Worm (Caenorhabditis elegans) whole organism, young adult: ENCODE data around the gene ZK930.7.

Experiments
- B0019.2 ChIP-seq: fragments of 200-800 bp; sonication (Bioruptor generic); conservative IDR thresholded peaks from 2 replicates; pipeline ENCODE4 v1.3.6; 2022; ENCODE audit warnings: missing genetic modification reagents, missing genetic modification characterization, missing compliant biosample characterization
- B0035.1 ChIP-seq: sonication (generic microtip); optimal IDR thresholded peaks from 2 replicates; lab custom pipeline; 2016; ENCODE audit warnings: missing genetic modification characterization, mild to moderate bottlenecking, missing compliant biosample characterization, missing genotype, missing genetic modification reagents
- B0261.1 ChIP-seq: sonication (generic microtip); optimal IDR thresholded peaks from 2 replicates; lab custom pipeline; 2016; ENCODE audit warnings: mild to moderate bottlenecking, missing genetic modification characterization, moderate library complexity, missing compliant biosample characterization
- C06A6.2 ChIP-seq: fragments of 200-800 bp; sonication (Bioruptor generic); conservative IDR thresholded peaks from 2 replicates; pipeline ENCODE4 v1.3.6; 2022; ENCODE audit warnings: missing genetic modification characterization, missing compliant biosample characterization
- C17E4.6 ChIP-seq: fragments of 200-800 bp; sonication (Bioruptor generic); IDR thresholded peaks from 2 replicates; pipeline ENCODE4 v1.3.6; 2022; ENCODE audit warnings: missing genetic modification reagents, missing genetic modification characterization, missing compliant biosample characterization
- D2030.7 ChIP-seq: fragments of 200-800 bp; sonication (Bioruptor generic); IDR thresholded peaks from 2 replicates; pipeline ENCODE4 v1.3.6; 2022; ENCODE audit warnings: missing genetic modification reagents, missing genetic modification characterization, missing compliant biosample characterization
- F23B12.7 ChIP-seq: sonication (generic microtip); optimal IDR thresholded peaks from 2 replicates; lab custom pipeline; 2017; ENCODE audit warnings: missing genetic modification characterization, mild to moderate bottlenecking, missing compliant biosample characterization, antibody characterized with exemption, moderate library complexity; ENCODE audit not compliant: insufficient read depth
- F49E8.2 ChIP-seq: sonication (generic microtip); optimal IDR thresholded peaks from 3 replicates; lab custom pipeline; 2017; ENCODE audit warnings: missing genetic modification characterization, mild to moderate bottlenecking, missing compliant biosample characterization, antibody characterized with exemption, moderate library complexity; ENCODE audit not compliant: insufficient read depth
- K12H6.12 ChIP-seq: fragments of 200-800 bp; sonication (Bioruptor generic); optimal IDR thresholded peaks from 2 replicates; lab custom pipeline; 2018; ENCODE audit warnings: mild to moderate bottlenecking, missing genetic modification characterization, missing compliant biosample characterization
- T26A5.8 ChIP-seq: sonication (generic microtip); optimal IDR thresholded peaks from 2 replicates; lab custom pipeline; 2016; ENCODE audit warnings: missing genetic modification characterization, missing compliant biosample characterization
- Y53F4B.3 ChIP-seq: fragments of 200-800 bp; sonication (Bioruptor generic); IDR thresholded peaks from 2 replicates; pipeline ENCODE4 v1.3.6; 2022; ENCODE audit warnings: missing genetic modification reagents, missing genetic modification characterization, missing compliant biosample characterization
- Y95B8A.8 ChIP-seq: fragments of 200-800 bp; sonication (Bioruptor generic); IDR thresholded peaks from 2 replicates; pipeline ENCODE4 v1.3.6; 2022; ENCODE audit warnings: missing genetic modification reagents, missing genetic modification characterization, missing compliant biosample characterization
- ZK185.1 ChIP-seq: sonication (generic microtip); optimal IDR thresholded peaks from 2 replicates; lab custom pipeline; 2016; ENCODE audit warnings: mild to moderate bottlenecking, missing genetic modification characterization, missing compliant biosample characterization; ENCODE audit not compliant: poor library complexity, severe bottlenecking
- akir-1 ChIP-seq: fragments of 200-800 bp; sonication (Bioruptor generic); optimal IDR thresholded peaks from 2 replicates; lab custom pipeline; 2018; ENCODE audit warnings: mild to moderate bottlenecking, missing genetic modification characterization, moderate library complexity, missing compliant biosample characterization
- aptf-3 ChIP-seq: fragments of 200-800 bp; sonication (Bioruptor generic); IDR thresholded peaks from 2 replicates; pipeline ENCODE4 v1.3.6; 2022; ENCODE audit warnings: missing genetic modification characterization, missing compliant biosample characterization
- athp-1 ChIP-seq: sonication (generic microtip); optimal IDR thresholded peaks from 2 replicates; lab custom pipeline; 2017; ENCODE audit warnings: mild to moderate bottlenecking, missing genetic modification characterization, missing compliant biosample characterization
- attf-3 ChIP-seq: fragments of 200-800 bp; sonication (Bioruptor generic); conservative IDR thresholded peaks from 2 replicates; pipeline ENCODE4 v1.3.6; 2022; ENCODE audit warnings: missing genetic modification reagents, missing genetic modification characterization, missing compliant biosample characterization
- bed-1 ChIP-seq: fragments of 200-800 bp; sonication (Bioruptor generic); IDR thresholded peaks from 2 replicates; pipeline ENCODE4 v1.3.6; 2022; ENCODE audit warnings: missing genetic modification reagents, missing genetic modification characterization, missing compliant biosample characterization
- ccch-3 ChIP-seq: fragments of 200-800 bp; sonication (Bioruptor generic); optimal IDR thresholded peaks from 2 replicates; lab custom pipeline; 2018; ENCODE audit warnings: mild to moderate bottlenecking, missing genetic modification characterization, missing compliant biosample characterization
- ceh-100 ChIP-seq: fragments of 200-800 bp; sonication (Bioruptor generic); IDR thresholded peaks from 2 replicates; pipeline ENCODE4 v1.3.6; 2022; ENCODE audit warnings: missing genetic modification reagents, missing genetic modification characterization, missing compliant biosample characterization
- ceh-27 ChIP-seq: fragments of 200-800 bp; sonication (Bioruptor generic); optimal IDR thresholded peaks from 2 replicates; lab custom pipeline; 2018; ENCODE audit warnings: mild to moderate bottlenecking, missing genetic modification characterization, moderate library complexity, missing compliant biosample characterization
- egrh-3 ChIP-seq: fragments of 200-800 bp; sonication (Bioruptor generic); IDR thresholded peaks from 2 replicates; pipeline ENCODE4 v1.3.6; 2022; ENCODE audit warnings: missing genetic modification reagents, missing genetic modification characterization, missing compliant biosample characterization
- fkh-3 ChIP-seq: sonication (generic microtip); optimal IDR thresholded peaks from 2 replicates; lab custom pipeline; 2016; ENCODE audit warnings: mild to moderate bottlenecking, missing genetic modification characterization, missing compliant biosample characterization
- hlh-12 ChIP-seq: sonication (generic microtip); optimal IDR thresholded peaks from 2 replicates; lab custom pipeline; 2016; ENCODE audit warnings: missing genetic modification characterization, missing compliant biosample characterization
- let-526 ChIP-seq: fragments of 200-800 bp; sonication (Bioruptor generic); IDR thresholded peaks from 2 replicates; pipeline ENCODE4 v1.3.6; 2022; ENCODE audit warnings: missing genetic modification reagents, missing genetic modification characterization, missing compliant biosample characterization
- lin-35 ChIP-seq, 3 experiments: fragments of 150-350 bp in 2 of 3; sonication (generic microtip) in 1 of 3; optimal IDR thresholded peaks; 2 replicates each; lab custom pipeline; 2014 to 2018; ENCODE audit warnings: missing biosample characterization in 3 of 3, missing genetic modification characterization in 3 of 3, missing genetic modification reagents in 3 of 3
- lin-40 ChIP-seq: sonication (generic microtip); optimal IDR thresholded peaks from 2 replicates; lab custom pipeline; 2016; ENCODE audit warnings: missing genetic modification characterization, mild to moderate bottlenecking, missing compliant biosample characterization, missing genotype, missing genetic modification reagents
- lir-1 ChIP-seq: fragments of 200-800 bp; sonication (Bioruptor generic); conservative IDR thresholded peaks from 2 replicates; pipeline ENCODE4 v1.3.6; 2022; ENCODE audit warnings: missing genetic modification reagents, missing genetic modification characterization, missing compliant biosample characterization
- madf-8 ChIP-seq: fragments of 200-800 bp; sonication (Bioruptor generic); conservative IDR thresholded peaks from 2 replicates; pipeline ENCODE4 v1.3.6; 2022; ENCODE audit warnings: missing genetic modification reagents, missing genetic modification characterization, missing compliant biosample characterization
- nfya-1 ChIP-seq: sonication (generic microtip); optimal IDR thresholded peaks from 2 replicates; lab custom pipeline; 2017; ENCODE audit warnings: antibody characterized with exemption, missing compliant biosample characterization, missing genetic modification characterization, borderline replicate concordance; ENCODE audit not compliant: insufficient read depth
- nhr-90 ChIP-seq: sonication (generic microtip); optimal IDR thresholded peaks from 2 replicates; lab custom pipeline; 2016; ENCODE audit warnings: missing genotype, mild to moderate bottlenecking, missing genetic modification characterization, missing compliant biosample characterization
- pbrm-1 ChIP-seq: fragments of 200-800 bp; sonication (Bioruptor generic); IDR thresholded peaks from 2 replicates; pipeline ENCODE4 v1.3.6; 2022; ENCODE audit warnings: missing genetic modification reagents, missing genetic modification characterization, missing compliant biosample characterization
- pha-4 ChIP-seq: fragments of 150-350 bp; sonication (generic microtip); optimal IDR thresholded peaks from 2 replicates; lab custom pipeline; 2014; ENCODE audit warnings: missing biosample characterization, missing genetic modification reagents, missing genetic modification characterization
- rec-8 ChIP-seq, 2 experiments: sonication (generic microtip); optimal IDR thresholded peaks; 2 replicates each; lab custom pipeline; 2016; ENCODE audit warnings: mild to moderate bottlenecking in 2 of 2, missing genetic modification characterization in 2 of 2, missing genetic modification reagents in 2 of 2, missing genotype in 2 of 2, missing biosample characterization in 1 of 2, missing compliant biosample characterization in 1 of 2, moderate library complexity in 1 of 2
- sea-2 ChIP-seq: fragments of 200-800 bp; sonication (Bioruptor generic); IDR thresholded peaks from 2 replicates; pipeline ENCODE4 v1.3.6; 2022; ENCODE audit warnings: missing genetic modification characterization, missing compliant biosample characterization
- snpc-1.3 ChIP-seq: sonication (generic microtip); optimal IDR thresholded peaks from 2 replicates; lab custom pipeline; 2017; ENCODE audit warnings: missing genetic modification characterization, mild to moderate bottlenecking, missing compliant biosample characterization, antibody characterized with exemption, moderate library complexity, missing genotype, missing genetic modification reagents; ENCODE audit not compliant: insufficient read depth
- snpc-4 ChIP-seq, 5 experiments: fragments of 150-350 bp in 1 of 5; sonication (generic microtip) in 4 of 5; optimal IDR thresholded peaks; 2 replicates each; lab custom pipeline; 2014 to 2018; ENCODE audit warnings: missing genetic modification characterization in 5 of 5, missing biosample characterization in 3 of 5, antibody characterized with exemption in 2 of 5, mild to moderate bottlenecking in 2 of 5, missing compliant biosample characterization in 2 of 5, missing genotype in 2 of 5, moderate library complexity in 2 of 5, missing genetic modification reagents in 1 of 5
- zfh-2 ChIP-seq: fragments of 200-800 bp; sonication (Bioruptor generic); conservative IDR thresholded peaks from 2 replicates; pipeline ENCODE4 v1.3.6; 2022; ENCODE audit warnings: missing genetic modification reagents, missing genetic modification characterization, missing compliant biosample characterization
- ztf-26 ChIP-seq: sonication (generic microtip); optimal IDR thresholded peaks from 2 replicates; lab custom pipeline; 2017; ENCODE audit warnings: missing genetic modification characterization, missing compliant biosample characterization
- ztf-6 ChIP-seq: fragments of 200-800 bp; sonication (Bioruptor generic); IDR thresholded peaks from 2 replicates; pipeline ENCODE4 v1.3.6; 2022; ENCODE audit warnings: missing genetic modification reagents, missing genetic modification characterization, missing compliant biosample characterization

ZK930.7 gene

DNA sequence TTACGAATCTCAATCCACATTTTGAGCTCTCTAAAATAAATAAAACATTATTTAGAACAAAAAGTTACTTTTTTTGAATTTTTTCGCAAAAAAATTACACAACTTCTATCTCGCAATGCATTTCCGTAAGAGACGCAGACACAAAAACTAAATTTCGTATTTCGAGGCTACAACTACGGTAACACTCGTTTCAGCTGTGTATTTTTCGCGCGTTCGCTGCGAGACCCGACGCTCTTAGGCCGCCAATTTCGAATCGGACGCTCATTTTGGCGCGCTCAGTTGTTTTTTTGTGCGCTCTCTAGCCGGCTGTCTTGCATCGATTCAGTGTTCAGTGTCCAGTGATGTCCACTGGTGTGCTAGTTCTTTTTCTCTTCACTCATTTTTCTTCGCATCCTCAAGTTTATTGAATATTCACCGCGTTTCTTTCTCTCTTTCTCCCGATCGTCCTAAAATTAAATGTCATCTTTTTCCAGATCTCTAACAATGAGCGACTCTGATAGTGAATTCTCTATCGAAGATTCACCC lies 39.7 kb upstream of the ZK930.7 start, which contains the start of the genes npp-3 and top-2 (continued):
- no peak for TF ChIP-seq Y53F4B.3 (GFP tag; lab: Robert Waterston, UW)
- TF ChIP-seq D2030.7 (GFP tag; lab: Robert Waterston, UW): peak; percentile 96
- TF ChIP-seq bed-1 (GFP tag; lab: Robert Waterston, UW): no peak
- no peak for TF ChIP-seq nfya-1
- TF ChIP-seq athp-1 (tag; lab: Kevin White, UChicago): peak; percentile 95
- TF ChIP-seq Y95B8A.8 (GFP tag; lab: Robert Waterston, UW): peak; percentile 90
- peak; percentile 83 for TF ChIP-seq attf-3 (GFP tag; lab: Robert Waterston, UW)
- peak; percentile 88 for TF ChIP-seq F23B12.7 (tag; lab: Kevin White, UChicago)
- no peak for TF ChIP-seq lin-40 (tag; lab: Kevin White, UChicago)

DNA sequence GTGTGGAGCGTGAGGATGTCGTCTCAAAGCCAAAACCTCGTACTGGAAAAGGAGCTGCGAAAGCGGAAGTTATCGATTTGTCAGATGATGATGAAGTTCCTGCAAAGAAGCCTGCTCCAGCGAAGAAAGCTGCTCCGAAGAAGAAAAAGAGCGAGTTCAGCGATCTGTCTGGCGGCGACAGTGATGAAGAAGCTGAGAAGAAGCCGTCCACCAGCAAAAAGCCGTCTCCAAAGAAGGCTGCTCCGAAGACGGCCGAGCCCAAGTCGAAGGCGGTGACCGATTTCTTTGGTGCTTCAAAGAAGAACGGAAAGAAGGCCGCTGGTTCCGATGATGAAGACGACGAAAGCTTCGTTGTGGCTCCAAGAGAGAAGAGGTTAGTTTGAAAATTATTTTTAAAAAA lies 34.6 kb upstream of the ZK930.7 start:
- peak; percentile 80 for TF ChIP-seq zfh-2 (GFP tag; lab: Robert Waterston, UW)
- TF ChIP-seq lin-40 (tag; lab: Kevin White, UChicago): no peak
- TF ChIP-seq egrh-3 (GFP tag; lab: Robert Waterston, UW): peak; percentile 67

DNA sequence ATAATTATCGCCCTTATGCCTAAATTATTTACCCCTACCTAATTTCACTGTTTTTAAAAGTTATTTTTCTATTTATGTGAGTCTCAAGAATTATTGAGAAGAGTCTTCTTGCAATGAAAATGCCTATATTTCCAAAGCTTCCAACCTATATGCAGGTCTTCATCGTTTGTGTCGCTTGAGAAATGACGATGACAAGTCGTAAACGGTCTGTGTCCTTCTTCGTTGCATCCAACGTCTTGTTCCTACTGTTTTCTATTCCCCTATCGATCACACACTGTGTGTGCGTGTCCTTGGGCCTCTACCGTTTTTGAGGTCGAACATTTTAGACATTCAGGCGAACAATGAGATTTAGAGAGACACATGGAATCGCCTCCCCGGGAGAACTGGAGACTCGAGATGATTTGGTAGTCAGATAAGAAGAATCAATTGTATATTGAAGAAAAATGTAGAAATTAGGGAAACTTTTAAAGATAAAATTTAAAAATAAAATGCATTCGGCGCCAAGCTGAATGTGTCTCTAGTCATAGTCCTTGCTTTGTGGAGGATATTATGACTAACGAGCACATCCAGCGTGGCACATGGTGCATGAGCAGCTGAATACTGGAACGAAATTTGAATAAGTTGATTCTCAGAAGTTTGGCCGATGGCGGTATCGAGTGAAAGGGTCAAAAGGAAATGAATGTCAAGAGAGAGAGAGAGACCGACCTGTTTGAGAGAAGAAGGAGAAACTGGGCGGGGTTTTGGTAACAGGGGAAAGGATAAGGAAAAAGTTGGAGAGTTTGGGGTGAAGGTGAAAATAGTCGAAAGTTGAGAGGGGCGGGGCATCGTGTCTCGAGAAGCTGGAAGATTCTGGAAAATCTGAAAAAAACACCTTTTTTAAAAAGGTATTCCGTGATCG lies 33.7 kb upstream of the ZK930.7 start:
- TF ChIP-seq ZK185.1 (tag; lab: Kevin White, UChicago) (no peak), ccch-3 (GFP tag; lab: Kevin White, UChicago) (no peak), pbrm-1 (GFP tag; lab: Robert Waterston, UW) (peak; percentile 55; the same call in 1 of the 2 replicates), hlh-12 (tag; lab: Kevin White, UChicago) (peak; percentile 19), B0261.1 (tag; lab: Kevin White, UChicago) (no peak), lin-35 (GFP tag; optimal IDR thresholded peaks at IDR 0.05; lab: Kevin White, UChicago) (peak in 1 of 3 experiments; percentile 58), B0019.2 (GFP tag; lab: Robert Waterston, UW) (no peak), let-526 (GFP tag; lab: Robert Waterston, UW) (no peak), snpc-1.3 (tag; lab: Kevin White, UChicago) (no peak), B0035.1 (tag; lab: Kevin White, UChicago) (no peak), lir-1 (GFP tag; lab: Robert Waterston, UW) (no peak), rec-8 (tag; optimal IDR thresholded peaks at IDR 0.05; lab: Kevin White, UChicago) (peak in 1 of 2 experiments; percentile 53), aptf-3 (0 out of 2 replicates have a peak, but pooled peaks have one; percentile 86), ceh-100 (GFP tag; lab: Robert Waterston, UW) (peak; percentile 70), K12H6.12 (tag; lab: Kevin White, UChicago) (no peak), fkh-3 (peak; percentile 74), D2030.7 (GFP tag; lab: Robert Waterston, UW) (peak; percentile 62), sea-2 (GFP tag; lab: Robert Waterston, UW) (no peak), egrh-3 (GFP tag; lab: Robert Waterston, UW) (no peak), T26A5.8 (peak; percentile 75), C06A6.2 (GFP tag; lab: Robert Waterston, UW) (no peak), ztf-26 (tag; lab: Kevin White, UChicago) (no peak), nhr-90 (tag; lab: Kevin White, UChicago) (peak; percentile 23), pha-4 (tag; lab: Kevin White, UChicago) (no peak), madf-8 (GFP tag; lab: Robert Waterston, UW) (peak; percentile 42; the same call in 1 of the 2 replicates), ceh-27 (no peak), akir-1 (GFP tag; lab: Kevin White, UChicago) (no peak), C17E4.6 (GFP tag; lab: Robert Waterston, UW) (peak; percentile 77), F49E8.2 (tag; lab: Kevin White, UChicago) (peak; percentile 81), snpc-4 (GFP tag; optimal IDR thresholded peaks at IDR 0.05; lab: Kevin White, UChicago) (peak; percentile 45), snpc-4 (tag; optimal IDR thresholded peaks at IDR 0.05; lab: Kevin White, UChicago) (peak in 2 of 4 experiments; percentile 15 to 18), ztf-6 (GFP tag; lab: Robert Waterston, UW) (no peak), F23B12.7 (tag; lab: Kevin White, UChicago) (no peak)
